Fruit fly (Drosophila melanogaster) whole organism, embryonic: Measurements from ENCODE around the gene Drsl1.

Source experiments
- Bgb ChIP-seq: fragments of 200-800 bp; sonication (Bioruptor generic); IDR thresholded peaks from 2 replicates; pipeline ENCODE4 v1.3.6; 2022; ENCODE audit warnings: missing biosample characterization, missing genetic modification characterization; ENCODE audit not compliant: partially characterized antibody
- CG10543 ChIP-seq: fragments of 200-800 bp; sonication (Bioruptor generic); optimal IDR thresholded peaks from 3 replicates; lab custom pipeline; 2017; ENCODE audit warnings: missing biosample characterization, mild to moderate bottlenecking, missing genetic modification characterization, moderate library complexity
- CG10565 ChIP-seq: fragments of 200-800 bp; sonication (Bioruptor generic); optimal IDR thresholded peaks from 3 replicates; lab custom pipeline; 2016; ENCODE audit warnings: missing biosample characterization, mild to moderate bottlenecking, missing genetic modification characterization
- CG12155 ChIP-seq: fragments of 200-800 bp; sonication (Bioruptor generic); optimal IDR thresholded peaks from 3 replicates; lab custom pipeline; 2016; ENCODE audit warnings: missing biosample characterization, missing genetic modification characterization
- CG12299 ChIP-seq: fragments of 200-800 bp; sonication (Bioruptor generic); optimal IDR thresholded peaks from 2 replicates; lab custom pipeline; 2018; ENCODE audit warnings: missing biosample characterization, mild to moderate bottlenecking, missing genetic modification characterization
- CG12391 ChIP-seq: fragments of 200-800 bp; sonication (Bioruptor generic); optimal IDR thresholded peaks from 3 replicates; lab custom pipeline; 2018; ENCODE audit warnings: missing biosample characterization, mild to moderate bottlenecking, missing genetic modification characterization, moderate library complexity
- CG12769 ChIP-seq: fragments of 200-800 bp; sonication (Bioruptor generic); optimal IDR thresholded peaks from 2 replicates; lab custom pipeline; 2019; ENCODE audit warnings: missing biosample characterization, mild to moderate bottlenecking, missing genetic modification characterization, moderate library complexity
- CG13424 ChIP-seq: fragments of 200-800 bp; sonication (Bioruptor generic); optimal IDR thresholded peaks from 2 replicates; lab custom pipeline; 2019; ENCODE audit warnings: missing biosample characterization, mild to moderate bottlenecking, missing genetic modification characterization, moderate library complexity
- CG15696 ChIP-seq: fragments of 200-800 bp; sonication (Bioruptor generic); optimal IDR thresholded peaks from 2 replicates; lab custom pipeline; 2019; ENCODE audit warnings: missing biosample characterization, mild to moderate bottlenecking, missing genetic modification characterization, moderate library complexity
- CG17612 ChIP-seq: fragments of 200-800 bp; sonication (Bioruptor generic); IDR thresholded peaks from 2 replicates; pipeline ENCODE4 v1.3.6; 2022; ENCODE audit warnings: missing biosample characterization, missing genetic modification characterization
- CG31224 ChIP-seq: fragments of 200-800 bp; sonication (Bioruptor generic); IDR thresholded peaks from 2 replicates; pipeline ENCODE4 v1.3.6; 2022; ENCODE audit warnings: missing biosample characterization, missing genetic modification characterization
- CG32532 ChIP-seq: fragments of 200-800 bp; sonication (Bioruptor generic); IDR thresholded peaks from 2 replicates; pipeline ENCODE4 v1.3.6; 2022; ENCODE audit warnings: missing biosample characterization, missing genetic modification characterization
- CG33213 ChIP-seq: fragments of 200-800 bp; sonication (Bioruptor generic); optimal IDR thresholded peaks from 3 replicates; lab custom pipeline; 2016; ENCODE audit warnings: missing biosample characterization, missing genetic modification characterization
- CG33557 ChIP-seq: fragments of 200-800 bp; sonication (Bioruptor generic); optimal IDR thresholded peaks from 2 replicates; lab custom pipeline; 2019; ENCODE audit warnings: missing biosample characterization, mild to moderate bottlenecking, missing genetic modification characterization, moderate library complexity
- CG4328 ChIP-seq: fragments of 200-800 bp; sonication (Bioruptor generic); optimal IDR thresholded peaks from 3 replicates; lab custom pipeline; 2017; ENCODE audit warnings: missing biosample characterization, missing genetic modification reagents, missing genetic modification characterization
- CG7556 ChIP-seq: fragments of 200-800 bp; sonication (Bioruptor generic); optimal IDR thresholded peaks from 2 replicates; lab custom pipeline; 2017; ENCODE audit warnings: missing biosample characterization, mild to moderate bottlenecking, missing genetic modification characterization
- CG7963 ChIP-seq: fragments of 200-800 bp; sonication (Bioruptor generic); IDR thresholded peaks from 3 replicates; pipeline ENCODE4 v1.3.6; 2022; ENCODE audit warnings: missing biosample characterization, missing genetic modification characterization; ENCODE audit not compliant: partially characterized antibody
- CkIIα-i1 ChIP-seq: fragments of 200-800 bp; sonication (Bioruptor generic); IDR thresholded peaks from 2 replicates; pipeline ENCODE4 v1.3.6; 2022; ENCODE audit warnings: missing biosample characterization, missing genetic modification characterization
- Hey ChIP-seq: fragments of 200-800 bp; sonication (Bioruptor generic); optimal IDR thresholded peaks from 3 replicates; lab custom pipeline; 2018; ENCODE audit warnings: missing biosample characterization, mild to moderate bottlenecking, missing genetic modification characterization
- Lim3 ChIP-seq: fragments of 200-800 bp; sonication (Bioruptor generic); IDR thresholded peaks from 2 replicates; pipeline ENCODE4 v1.3.6; 2022; ENCODE audit warnings: missing biosample characterization, missing genetic modification characterization
- Med ChIP-seq: fragments of 200-800 bp; sonication (Bioruptor generic); peaks from one replicate; lab custom pipeline; 2016; ENCODE audit warnings: missing biosample characterization, missing genetic modification characterization, mild to moderate bottlenecking, inconsistent platforms, moderate library complexity
- NC2α ChIP-seq: fragments of 200-800 bp; sonication (Bioruptor generic); optimal IDR thresholded peaks from 2 replicates; lab custom pipeline; 2016; ENCODE audit warnings: missing biosample characterization, missing genetic modification characterization
- PHDP ChIP-seq: fragments of 200-800 bp; sonication (Bioruptor generic); optimal IDR thresholded peaks from 3 replicates; lab custom pipeline; 2018; ENCODE audit warnings: missing biosample characterization, mild to moderate bottlenecking, missing genetic modification characterization, moderate library complexity
- Ptx1 ChIP-seq: fragments of 200-800 bp; sonication (Bioruptor generic); IDR thresholded peaks from 2 replicates; pipeline ENCODE4 v1.3.6; 2022; ENCODE audit warnings: missing biosample characterization, missing genetic modification characterization
- Spps ChIP-seq: fragments of 200-800 bp; sonication (Bioruptor generic); optimal IDR thresholded peaks from 2 replicates; lab custom pipeline; 2018; ENCODE audit warnings: missing biosample characterization, mild to moderate bottlenecking, missing genetic modification characterization
- aop ChIP-seq: fragments of 200-800 bp; sonication (Bioruptor generic); IDR thresholded peaks from 2 replicates; pipeline ENCODE4 v1.3.6; 2022; ENCODE audit warnings: missing biosample characterization, missing genetic modification characterization
- ara ChIP-seq: fragments of 200-800 bp; sonication (Bioruptor generic); IDR thresholded peaks from 2 replicates; pipeline ENCODE4 v1.3.6; 2022; ENCODE audit warnings: missing biosample characterization, missing genetic modification characterization
- cad ChIP-seq: fragments of >200 bp; optimal IDR thresholded peaks from 2 replicates; lab custom pipeline; 2017; ENCODE audit warnings: missing biosample characterization, missing genetic modification characterization
- ci ChIP-seq: fragments of 200-800 bp; sonication (Bioruptor generic); IDR thresholded peaks from 3 replicates; pipeline ENCODE4 v1.3.6; 2022; ENCODE audit warnings: missing biosample characterization, missing genetic modification characterization
- emc ChIP-seq: fragments of 200-800 bp; sonication (Bioruptor generic); optimal IDR thresholded peaks from 2 replicates; lab custom pipeline; 2016; ENCODE audit warnings: missing biosample characterization, missing genetic modification characterization
- ewg ChIP-seq: fragments of 200-800 bp; sonication (Bioruptor generic); optimal IDR thresholded peaks from 3 replicates; lab custom pipeline; 2017; ENCODE audit warnings: mild to moderate bottlenecking, missing biosample characterization, missing genetic modification reagents, missing genetic modification characterization
- gcm ChIP-seq: fragments of 200-800 bp; sonication (Bioruptor generic); optimal IDR thresholded peaks from 2 replicates; lab custom pipeline; 2019; ENCODE audit warnings: missing biosample characterization, mild to moderate bottlenecking, missing genetic modification characterization, moderate library complexity
- gfzf ChIP-seq: fragments of 200-800 bp; sonication (Bioruptor generic); optimal IDR thresholded peaks from 2 replicates; lab custom pipeline; 2016; ENCODE audit warnings: missing biosample characterization, mild to moderate bottlenecking, missing genetic modification characterization, moderate library complexity
- her ChIP-seq: fragments of 200-800 bp; sonication (Bioruptor generic); optimal IDR thresholded peaks from 2 replicates; lab custom pipeline; 2016; ENCODE audit warnings: missing biosample characterization, missing genetic modification characterization
- jigr1 ChIP-seq: fragments of 200-800 bp; sonication (Bioruptor generic); IDR thresholded peaks from 3 replicates; pipeline ENCODE4 v1.3.6; 2022; ENCODE audit warnings: missing biosample characterization, missing genetic modification characterization
- jing ChIP-seq: fragments of 200-800 bp; sonication (Bioruptor generic); optimal IDR thresholded peaks from 2 replicates; lab custom pipeline; 2018; ENCODE audit warnings: missing biosample characterization, mild to moderate bottlenecking, missing genetic modification characterization
- jumu ChIP-seq: fragments of 200-800 bp; sonication (Bioruptor generic); optimal IDR thresholded peaks from 3 replicates; lab custom pipeline; 2016; ENCODE audit warnings: missing biosample characterization, missing genetic modification characterization
- lola ChIP-seq, 3 experiments: fragments of >200 bp in 2 of 3; fragments of 200-800 bp in 1 of 3; sonication (Bioruptor generic) in 1 of 3; optimal IDR thresholded peaks; 2 replicates each; lab custom pipeline; 2017 to 2019; ENCODE audit warnings: missing biosample characterization in 3 of 3, missing genetic modification characterization in 3 of 3, mild to moderate bottlenecking in 1 of 3, moderate library complexity in 1 of 3
- nau ChIP-seq: fragments of 200-800 bp; sonication (Bioruptor generic); optimal IDR thresholded peaks from 3 replicates; lab custom pipeline; 2017; ENCODE audit warnings: missing biosample characterization, mild to moderate bottlenecking, missing genetic modification characterization, missing genetic modification reagents
- p53 ChIP-seq: fragments of 200-800 bp; sonication (Bioruptor generic); optimal IDR thresholded peaks from 2 replicates; lab custom pipeline; 2016; ENCODE audit warnings: missing biosample characterization, missing genetic modification characterization
- pb ChIP-seq: fragments of 200-800 bp; sonication (Bioruptor generic); optimal IDR thresholded peaks from 3 replicates; lab custom pipeline; 2016; ENCODE audit warnings: missing biosample characterization, missing genetic modification characterization
- peb ChIP-seq: fragments of 200-800 bp; sonication (Bioruptor generic); IDR thresholded peaks from 2 replicates; pipeline ENCODE4 v1.3.6; 2022; ENCODE audit warnings: missing biosample characterization, missing genetic modification characterization
- pros ChIP-seq: fragments of 200-800 bp; sonication (Bioruptor generic); optimal IDR thresholded peaks from 3 replicates; lab custom pipeline; 2019; ENCODE audit warnings: missing biosample characterization, mild to moderate bottlenecking, missing genetic modification characterization, moderate library complexity
- run ChIP-seq: fragments of 200-800 bp; sonication (Bioruptor generic); optimal IDR thresholded peaks from 3 replicates; lab custom pipeline; 2018; ENCODE audit warnings: missing biosample characterization, mild to moderate bottlenecking, missing genetic modification characterization
- scrt ChIP-seq: fragments of 200-800 bp; sonication (Bioruptor generic); optimal IDR thresholded peaks from 2 replicates; lab custom pipeline; 2018; ENCODE audit warnings: missing biosample characterization, mild to moderate bottlenecking, missing genetic modification characterization, moderate library complexity
- sqz ChIP-seq: fragments of 200-800 bp; sonication (Bioruptor generic); optimal IDR thresholded peaks from 3 replicates; lab custom pipeline; 2018; ENCODE audit warnings: missing biosample characterization, mild to moderate bottlenecking, missing genetic modification characterization
- sr ChIP-seq: fragments of 200-800 bp; sonication (Bioruptor generic); IDR thresholded peaks from 3 replicates; pipeline ENCODE4 v1.3.6; 2022; ENCODE audit warnings: missing biosample characterization, missing genetic modification characterization
- ttk ChIP-seq: fragments of 200-800 bp; sonication (Bioruptor generic); IDR thresholded peaks from 2 replicates; pipeline ENCODE4 v2.1.2; 2022; ENCODE audit warnings: missing biosample characterization, missing genetic modification characterization
- tup ChIP-seq: fragments of 200-800 bp; sonication (Bioruptor generic); optimal IDR thresholded peaks from 2 replicates; lab custom pipeline; 2016; ENCODE audit warnings: missing biosample characterization, mild to moderate bottlenecking, missing genetic modification characterization, moderate library complexity
- z ChIP-seq: fragments of 200-800 bp; sonication (Bioruptor generic); IDR thresholded peaks from 3 replicates; pipeline ENCODE4 v1.3.6; 2022; ENCODE audit warnings: missing biosample characterization, missing genetic modification characterization

The Drsl1 gene

DNA sequence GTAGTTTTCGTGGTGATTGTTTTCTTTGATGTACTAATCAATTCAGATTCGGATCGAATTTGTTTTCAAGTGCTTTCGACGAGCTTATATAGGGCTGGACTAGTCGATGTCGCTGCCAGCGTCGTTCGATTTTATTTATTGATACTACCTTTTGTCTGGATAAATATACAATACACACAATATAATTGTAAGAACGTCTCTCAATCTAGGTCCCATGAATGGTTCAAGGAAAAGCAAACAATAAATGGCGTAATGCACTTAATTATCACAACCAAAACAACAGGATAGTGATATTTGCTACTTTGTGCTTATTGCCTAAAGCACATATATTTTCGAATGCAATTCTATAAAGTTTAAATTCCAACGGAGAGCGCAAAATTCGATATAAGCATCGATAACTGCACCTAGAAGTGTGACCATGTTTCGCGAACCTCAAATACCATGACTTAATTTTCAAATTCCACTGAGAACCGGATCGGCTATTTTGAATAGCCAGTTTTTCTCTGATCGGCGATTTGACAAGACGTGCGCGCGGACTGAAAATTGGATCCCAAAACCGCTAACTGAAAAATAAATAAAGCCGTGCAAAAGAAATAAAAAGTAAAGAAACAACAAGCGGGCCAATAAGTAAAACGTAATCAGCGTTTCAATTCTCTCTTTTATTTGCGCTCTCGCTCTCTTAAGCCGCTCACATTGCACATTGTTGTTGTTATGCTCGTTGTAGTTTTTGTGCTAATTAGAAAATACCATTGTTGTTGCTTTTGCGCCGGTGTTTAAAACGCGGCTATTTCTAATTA is 978 bp upstream of the Drsl1 start, which contains the start of the genes Drsl6 and kst (continued):
- TF ChIP-seq Bgb (peak; percentile 72), her (peak; percentile 9), nau (GFP tag; lab: Kevin White, UChicago) (no peak), scrt (GFP tag; lab: Kevin White, UChicago) (no peak), ewg (GFP tag; lab: Kevin White, UChicago) (no peak), tup (GFP tag; lab: Kevin White, UChicago) (no peak), lola (GFP tag; optimal IDR thresholded peaks at IDR 0.05; lab: Kevin White, UChicago) (no peak), NC2α (GFP tag; lab: Kevin White, UChicago) (no peak), emc (no peak), CG12155 (no peak), CG12769 (tag; lab: Kevin White, UChicago) (no peak), CG13424 (peak; percentile 13), pb (GFP tag; lab: Kevin White, UChicago) (no peak), PHDP (tag; lab: Kevin White, UChicago) (peak; percentile 41), Hey (tag; lab: Kevin White, UChicago) (no peak), cad (GFP tag; lab: Kevin White, UChicago) (no peak), CG17612 (GFP tag; lab: Robert Waterston, UW) (no peak), jing (GFP tag; lab: Kevin White, UChicago) (peak; percentile 0), gfzf (GFP tag; lab: Kevin White, UChicago) (peak; percentile 88), CG32532 (GFP tag; lab: Robert Waterston, UW) (no peak), CG12391 (peak; percentile 12), CG15696 (tag; lab: Kevin White, UChicago) (no peak), run (no peak), CG31224 (GFP tag; lab: Robert Waterston, UW) (no peak), jumu (GFP tag; lab: Kevin White, UChicago) (no peak), Lim3 (GFP tag; lab: Robert Waterston, UW) (no peak), ttk (GFP tag; lab: Robert Waterston, UW) (no peak), CG7963 (no peak), gcm (GFP tag; lab: Kevin White, UChicago) (peak; percentile 15), CG7556 (no peak), sqz (GFP tag; lab: Kevin White, UChicago) (peak; percentile 6), CG10565 (GFP tag; lab: Kevin White, UChicago) (no peak), Ptx1 (no peak), p53 (GFP tag; lab: Kevin White, UChicago) (no peak), z (GFP tag; lab: Robert Waterston, UW) (no peak), CkIIα-i1 (GFP tag; lab: Robert Waterston, UW) (no peak), Med (GFP tag; lab: Kevin White, UChicago) (peak; percentile 88), ci (GFP tag; lab: Robert Waterston, UW) (peak; percentile 53; the same call in 2 of the 3 replicates), pros (GFP tag; lab: Kevin White, UChicago) (peak; percentile 37), CG4328 (GFP tag; lab: Kevin White, UChicago) (no peak), jigr1 (GFP tag; lab: Robert Waterston, UW) (no peak), ara (GFP tag; lab: Robert Waterston, UW) (no peak), aop (GFP tag; lab: Robert Waterston, UW) (no peak), Spps (tag; lab: Kevin White, UChicago) (no peak), CG33213 (GFP tag; lab: Kevin White, UChicago) (peak; percentile 26), peb (no peak), CG10543 (peak; percentile 55), CG33557 (GFP tag; lab: Kevin White, UChicago) (peak; percentile 19), CG12299 (tag; lab: Kevin White, UChicago) (no peak), sr (no peak; the same call in 2 of the 3 replicates)
